Worm (Caenorhabditis elegans): ENCODE data around the gene W08E12.7.

Gene W08E12.7

ce11 chrIV:3338676-3339075, 43.7 kb downstream of the W08E12.7 start, which contains the start of gene hrpa-1 (continued):
- peak; percentile 57 for TF ChIP-seq rcor-1 (GFP tag; IDR thresholded peaks at IDR 0.05)
- no peak for TF ChIP-seq ZK185.1 (tag; optimal IDR thresholded peaks at IDR 0.05; ENCODE audit: poor library complexity, severe bottlenecking)
- no peak for TF ChIP-seq K12H6.12 (tag; optimal IDR thresholded peaks at IDR 0.05)
- TF ChIP-seq hsf-1 (GFP tag; IDR thresholded peaks at IDR 0.05): peak; percentile 83
- TF ChIP-seq die-1 (tag; optimal IDR thresholded peaks at IDR 0.05): no peak
- TF ChIP-seq Y95B8A.8 (GFP tag; IDR thresholded peaks at IDR 0.05): peak; percentile 26; the same call in 1 of the 2 replicates
- no peak for TF ChIP-seq hlh-12 (tag; optimal IDR thresholded peaks at IDR 0.05)
- no peak for TF ChIP-seq mel-28 (tag; optimal IDR thresholded peaks at IDR 0.05; ENCODE audit: borderline replicate concordance)
- TF ChIP-seq F39B2.1 (GFP tag; IDR thresholded peaks at IDR 0.05): no peak
- TF ChIP-seq hmg-20 (GFP tag; IDR thresholded peaks at IDR 0.05): no peak
- no peak for TF ChIP-seq nhr-179 (tag; optimal IDR thresholded peaks at IDR 0.05)

ce11 chrIV:3341170-3341569, 46.2 kb downstream of the W08E12.7 start, which contains the start of gene F42A6.2:
TSS of gene F42A6.2 (plus strand) at chrIV:3341470.
- TF ChIP-seq madf-6 (GFP tag; IDR thresholded peaks at IDR 0.05): no peak
- TF ChIP-seq F39B2.1 (GFP tag; IDR thresholded peaks at IDR 0.05): no peak
- TF ChIP-seq cebp-2 (GFP tag; IDR thresholded peaks at IDR 0.05): no peak
- TF ChIP-seq attf-3 (GFP tag; conservative IDR thresholded peaks at IDR 0.05): no peak
- no peak for TF ChIP-seq B0035.1 (tag; optimal IDR thresholded peaks at IDR 0.05)
- no peak for TF ChIP-seq tlf-1 (GFP tag; optimal IDR thresholded peaks at IDR 0.05)
- no peak for TF ChIP-seq unc-130 (GFP tag; optimal IDR thresholded peaks at IDR 0.05)
- TF ChIP-seq lin-26 (GFP tag; IDR thresholded peaks at IDR 0.05): no peak
- TF ChIP-seq K12H6.12 (tag; optimal IDR thresholded peaks at IDR 0.05): no peak
- no peak for TF ChIP-seq T07F8.4 (tag; optimal IDR thresholded peaks at IDR 0.05)
- TF ChIP-seq ceh-100 (GFP tag; IDR thresholded peaks at IDR 0.05): no peak
- no peak for TF ChIP-seq hmg-20 (GFP tag; IDR thresholded peaks at IDR 0.05)
- no peak for TF ChIP-seq F22D6.2 (tag; optimal IDR thresholded peaks at IDR 0.05)
- TF ChIP-seq unc-62 (GFP tag; optimal IDR thresholded peaks at IDR 0.05): no peak

DNA sequence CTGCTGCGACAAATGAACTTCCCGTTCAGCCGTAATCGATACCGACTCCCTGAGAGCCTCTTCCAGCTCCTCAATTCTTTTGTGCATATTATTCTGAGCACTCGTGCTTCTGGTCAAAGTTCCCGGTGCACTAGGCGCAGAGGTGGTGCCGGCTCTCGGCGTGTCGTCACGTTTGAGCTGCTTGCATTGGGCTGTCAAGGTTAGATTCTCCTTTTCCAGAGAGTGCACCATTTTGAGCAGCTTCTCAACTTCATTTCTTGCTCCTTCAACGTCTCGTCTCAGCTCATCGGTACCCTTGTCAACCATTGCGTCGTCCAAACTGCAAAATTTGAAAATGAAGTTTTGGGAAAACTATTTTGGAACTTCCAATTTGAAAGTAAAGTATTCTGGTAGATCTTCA, 50.5 kb downstream of the W08E12.7 start:
- peak; percentile 7; the same call in 1 of the 2 replicates for TF ChIP-seq dox-1 (GFP tag; IDR thresholded peaks at IDR 0.05)
- no peak for TF ChIP-seq ceh-79 (tag; optimal IDR thresholded peaks at IDR 0.05)
- peak; percentile 31; the same call in 1 of the 2 replicates for TF ChIP-seq zfh-2 (GFP tag; conservative IDR thresholded peaks at IDR 0.05)
- no peak for TF ChIP-seq somi-1 (GFP tag; optimal IDR thresholded peaks at IDR 0.05)

Measured in whole organism, young adult.